Worm (Caenorhabditis elegans): ENCODE measurements around the gene egl-19.
"Not testable (repeated sequence)": the region's sequence is repeated elsewhere in the genome, so short reads cannot be mapped to it uniquely, and the experiment has no call there.

Gene egl-19

ce11 chrIV:7404934-7405632 is at the start of gene egl-19, which contains the start of gene C48A7.16:
Gene egl-19 (plus strand): TSS chrIV:7405582.
Gene C48A7.16 (plus strand): TSS chrIV:7405477.
- no peak for TF ChIP-seq unc-62 (GFP tag; optimal IDR thresholded peaks at IDR 0.05)

- not testable (repeated sequence) for TF ChIP-seq unc-62 (GFP tag; optimal IDR thresholded peaks at IDR 0.05)
These were observed 40.4 kb upstream of the egl-19 start, which contains the start of gene Y40C5A.4 for ce11 chrIV:7365011-7365410. Gene Y40C5A.4 (minus strand): TSS chrIV:7365111.

ce11 chrIV:7374847-7375246 is 30.5 kb upstream of the egl-19 start, which contains the start of gene T12B3.3:
Gene T12B3.3 (plus strand): TSS chrIV:7375147.
- not testable (repeated sequence) for TF ChIP-seq unc-62 (GFP tag; optimal IDR thresholded peaks at IDR 0.05)

- no peak for TF ChIP-seq unc-62 (GFP tag; optimal IDR thresholded peaks at IDR 0.05)
These were observed 28.9 kb upstream of the egl-19 start, which contains the start of gene T12B3.2 for ce11 chrIV:7376511-7376910. Gene T12B3.2 (plus strand): TSS chrIV:7376811.

DNA sequence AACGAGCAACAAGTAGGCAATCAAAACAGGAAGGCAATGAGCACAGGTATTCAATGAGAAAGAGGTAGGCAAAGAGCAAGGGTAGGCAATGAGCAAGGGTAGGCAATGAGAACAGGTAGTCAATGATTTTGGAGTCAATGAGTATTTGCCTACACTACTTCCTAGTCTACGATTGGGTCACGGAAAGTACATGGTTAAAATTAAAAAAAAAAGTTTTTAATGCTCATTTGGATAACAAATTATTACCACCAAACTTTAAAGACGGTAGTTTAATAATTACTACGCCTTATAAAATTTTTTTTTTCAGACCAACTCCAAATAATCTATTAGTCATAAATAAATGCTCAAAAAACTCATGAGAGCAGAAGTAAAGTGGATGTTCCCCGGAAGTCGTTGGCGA is 23.6 kb upstream of the egl-19 start, which contains the start of gene ptp-8:
Gene ptp-8, plus strand, starts transcription at position 301 of the 400 bp plus-strand sequence.
- TF ChIP-seq unc-62 (GFP tag; optimal IDR thresholded peaks at IDR 0.05): no peak

ce11 chrIV:7386835-7387551 is 18.4 kb upstream of the egl-19 start:
- TF ChIP-seq unc-62 (GFP tag; optimal IDR thresholded peaks at IDR 0.05): no peak

DNA sequence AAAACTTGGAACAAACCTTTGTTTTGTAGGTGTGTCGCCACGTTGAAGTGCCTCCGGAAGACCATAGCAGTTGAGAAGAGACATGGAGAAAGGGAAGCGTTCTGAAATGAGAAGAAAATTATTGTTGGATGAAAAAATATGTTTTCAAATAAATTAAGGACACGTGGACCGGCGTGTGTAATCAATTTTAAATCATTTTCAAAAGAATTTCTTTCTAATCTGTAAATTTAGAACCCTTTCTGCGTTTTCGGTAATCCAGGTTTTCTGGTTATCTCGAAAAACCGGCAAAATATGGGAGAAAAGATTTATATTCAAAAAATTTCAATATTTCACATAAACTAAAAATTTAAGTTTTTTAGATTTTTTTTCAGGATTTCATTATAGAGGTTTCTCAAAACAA is 16.5 kb upstream of the egl-19 start, which contains the start of gene mob-3:
Gene mob-3, minus strand, starts transcription at position 101 of the 400 bp plus-strand sequence.
- no peak for TF ChIP-seq unc-62 (GFP tag; optimal IDR thresholded peaks at IDR 0.05)

DNA sequence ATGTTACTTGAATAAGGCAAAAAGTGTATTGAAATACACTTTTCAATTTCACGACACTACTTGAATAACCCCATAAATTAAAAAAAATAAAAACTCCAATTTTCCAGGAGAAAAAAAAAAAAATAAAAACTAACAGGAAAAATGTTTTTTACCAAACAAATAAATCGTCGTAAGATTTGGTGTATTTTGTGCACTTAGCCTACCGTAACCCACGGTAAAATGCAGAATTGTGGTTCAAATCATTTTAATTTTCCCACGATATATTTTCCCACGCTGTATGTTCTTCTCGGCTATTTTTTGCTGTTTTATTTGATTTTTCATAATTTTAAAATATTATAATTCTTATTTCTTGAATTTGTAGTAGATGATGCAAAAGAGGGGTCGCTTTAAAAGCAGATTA is 15.7 kb upstream of the egl-19 start:
- no peak for TF ChIP-seq unc-62 (GFP tag; optimal IDR thresholded peaks at IDR 0.05)

ce11 chrIV:7390126-7390766 is 15.1 kb upstream of the egl-19 start:
- no peak for TF ChIP-seq unc-62 (GFP tag; optimal IDR thresholded peaks at IDR 0.05)

DNA sequence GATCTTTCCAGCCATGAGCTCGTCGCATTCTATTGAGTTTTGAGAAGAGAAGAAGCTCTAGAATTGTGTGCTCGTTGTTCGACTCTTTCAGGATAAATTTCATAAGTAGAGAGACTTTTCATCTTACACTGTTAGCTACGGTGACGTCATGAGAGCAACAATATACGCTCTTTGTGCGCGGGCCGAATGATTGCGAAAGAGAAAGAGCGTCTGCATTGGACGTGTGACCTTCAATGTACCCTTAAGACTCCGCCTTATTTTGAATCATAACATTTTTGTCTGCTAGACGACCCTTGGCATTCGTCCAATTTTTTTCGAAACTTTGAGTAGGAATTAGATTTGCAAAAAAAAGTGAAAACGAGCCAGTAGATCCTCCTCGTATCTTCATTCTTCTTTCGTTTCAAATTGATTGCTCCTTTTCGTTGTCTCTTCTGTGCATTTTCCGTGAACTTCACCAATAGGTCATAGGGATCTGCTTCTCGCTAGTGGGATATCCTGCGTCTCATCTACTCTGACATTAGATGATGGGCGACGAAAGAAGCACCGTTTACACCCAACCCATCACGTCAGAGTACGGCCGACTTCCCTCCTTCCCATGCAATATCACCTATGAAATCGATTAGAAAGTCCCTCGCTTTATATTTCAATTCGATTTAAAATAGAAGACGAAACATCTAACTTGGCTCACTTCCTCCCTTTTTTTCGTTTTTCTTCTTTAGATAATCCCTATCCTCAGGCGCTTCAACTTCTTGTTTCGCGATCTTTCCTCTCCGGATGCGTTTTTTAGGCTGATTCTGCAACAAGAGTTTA is 13.6 kb upstream of the egl-19 start:
- TF ChIP-seq unc-62 (GFP tag; optimal IDR thresholded peaks at IDR 0.05): no peak

DNA sequence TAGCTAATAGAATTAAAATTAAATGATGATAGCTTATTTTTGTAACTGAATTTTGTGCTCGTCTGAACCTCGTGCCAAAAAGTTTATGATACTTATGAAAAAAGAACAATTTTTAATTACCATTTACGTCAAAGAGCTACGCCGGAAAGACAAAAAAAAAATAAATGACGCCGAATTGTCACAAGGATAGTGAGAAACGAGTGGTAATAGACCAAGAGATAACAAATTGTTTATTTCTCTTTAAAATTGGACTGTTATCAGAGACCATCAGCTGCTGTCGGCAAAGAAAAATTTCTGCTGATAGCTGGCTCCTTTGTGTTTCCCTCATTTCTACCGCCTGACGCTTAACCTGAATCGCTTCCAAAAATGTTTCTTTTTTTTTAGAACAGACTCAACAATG is 11.7 kb upstream of the egl-19 start, which contains the start of gene pitr-1:
Gene pitr-1, plus strand, starts transcription at position 386 of the 400 bp plus-strand sequence.
- TF ChIP-seq unc-62 (GFP tag; optimal IDR thresholded peaks at IDR 0.05): no peak

ce11 chrIV:7397507-7397906 is 7.9 kb upstream of the egl-19 start:
- TF ChIP-seq unc-62 (GFP tag; optimal IDR thresholded peaks at IDR 0.05): no peak

DNA sequence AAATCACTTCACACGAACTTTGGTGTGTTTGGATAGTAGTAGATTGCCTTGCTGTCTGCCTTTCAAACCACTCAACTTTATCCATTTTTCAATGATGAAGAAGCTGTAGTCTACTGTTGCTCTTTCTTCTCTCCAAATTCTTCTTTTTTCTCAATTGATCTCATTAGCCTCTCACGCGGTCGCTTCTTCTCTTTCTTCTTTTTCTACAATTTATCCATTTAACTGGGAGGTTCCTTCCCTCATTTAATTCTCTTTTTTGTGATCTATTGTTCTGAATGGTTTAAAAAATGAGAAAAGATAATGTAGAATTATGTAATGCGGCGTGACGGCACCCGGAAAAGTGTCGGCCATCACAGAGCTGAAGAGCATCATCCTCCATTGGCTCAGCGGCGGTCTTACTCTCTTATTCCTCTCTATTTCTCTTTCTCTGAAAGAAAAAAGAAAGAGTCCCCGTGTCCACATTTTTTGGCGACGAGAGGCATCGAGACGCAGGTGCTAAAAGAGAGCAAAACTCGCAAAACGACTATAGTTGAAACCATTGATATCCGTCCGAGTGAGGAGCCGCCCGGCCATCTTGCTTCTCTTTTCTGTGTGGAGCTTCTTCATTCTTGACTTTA is 4.8 kb upstream of the egl-19 start:
- TF ChIP-seq unc-62 (GFP tag; optimal IDR thresholded peaks at IDR 0.05): no peak

- peak; percentile 26 for TF ChIP-seq unc-62 (GFP tag; optimal IDR thresholded peaks at IDR 0.05)
These were observed 3.3 kb upstream of the egl-19 start for ce11 chrIV:7402077-7402476.

ce11 chrIV:7403422-7403821 is 2.0 kb upstream of the egl-19 start:
- no peak for TF ChIP-seq unc-62 (GFP tag; optimal IDR thresholded peaks at IDR 0.05)

All from whole organism, dauer.